Worm (Caenorhabditis elegans) whole organism, young adult: ENCODE results near the gene gei-1.

Source experiments
- athp-1 ChIP-seq: sonication (generic microtip); optimal IDR thresholded peaks from 2 replicates; lab custom pipeline; 2017; ENCODE audit warnings: mild to moderate bottlenecking, missing genetic modification characterization, missing compliant biosample characterization
- mes-4 ChIP-seq: sonication (generic microtip); optimal IDR thresholded peaks from 2 replicates; lab custom pipeline; 2016; ENCODE audit warnings: missing genotype, missing genetic modification characterization, missing compliant biosample characterization
- pha-4 ChIP-seq: fragments of 150-350 bp; sonication (generic microtip); optimal IDR thresholded peaks from 2 replicates; lab custom pipeline; 2014; ENCODE audit warnings: missing biosample characterization, missing genetic modification reagents, missing genetic modification characterization

- TF ChIP-seq athp-1 (tag; lab: Kevin White, UChicago) (no peak), pha-4 (tag; lab: Kevin White, UChicago) (no peak), mes-4 (tag; lab: Kevin White, UChicago) (no peak)
Measured at ce11 chrIII:3345835-3346234, 1.2 kb downstream of the gei-1 start.
